Worm (Caenorhabditis elegans) whole organism, L1 larva: ENCODE data around the gene twk-32.

Source experiments
- F16B12.6 ChIP-seq: fragments of 150-350 bp; optimal IDR thresholded peaks from 2 replicates; lab custom pipeline; 2014; ENCODE audit warnings: missing biosample characterization, missing genetic modification characterization
- alr-1 ChIP-seq: fragments of 200-800 bp; sonication (Bioruptor generic); optimal IDR thresholded peaks from 2 replicates; lab custom pipeline; 2018; ENCODE audit warnings: borderline replicate concordance, mild to moderate bottlenecking, missing genetic modification characterization, missing compliant biosample characterization
- aly-2 ChIP-seq: fragments of 150-350 bp; optimal IDR thresholded peaks from 2 replicates; lab custom pipeline; 2014; ENCODE audit warnings: missing biosample characterization, missing genetic modification characterization
- ama-1 ChIP-seq: fragments of 150-350 bp; optimal IDR thresholded peaks from 2 replicates; lab custom pipeline; 2014
- blmp-1 ChIP-seq: fragments of 150-350 bp; optimal IDR thresholded peaks from 2 replicates; lab custom pipeline; 2014; ENCODE audit warnings: missing biosample characterization, missing genetic modification characterization
- ceh-63 ChIP-seq: fragments of 200-800 bp; sonication (Bioruptor generic); optimal IDR thresholded peaks from 2 replicates; lab custom pipeline; 2018; ENCODE audit warnings: mild to moderate bottlenecking, missing genetic modification characterization, missing compliant biosample characterization
- ceh-88 ChIP-seq: fragments of 200-800 bp; sonication (Bioruptor generic); IDR thresholded peaks from 2 replicates; pipeline ENCODE4 v1.3.6; 2022; ENCODE audit warnings: missing genetic modification characterization, missing compliant biosample characterization
- ces-1 ChIP-seq: fragments of 150-350 bp; optimal IDR thresholded peaks from 2 replicates; lab custom pipeline; 2014; ENCODE audit warnings: missing biosample characterization, missing genetic modification reagents, missing genetic modification characterization
- efl-1 ChIP-seq, 4 experiments: fragments of 150-350 bp; optimal IDR thresholded peaks in 3 of 4; peaks in 1 of 4; 1 replicate in 1 of 4; 2 replicates in 3 of 4; lab custom pipeline; 2014; ENCODE audit warnings: missing biosample characterization in 2 of 4, missing genetic modification characterization in 2 of 4, missing genetic modification reagents in 2 of 4
- elt-2 ChIP-seq: sonication (generic microtip); optimal IDR thresholded peaks from 2 replicates; lab custom pipeline; 2016; ENCODE audit warnings: missing genetic modification characterization, mild to moderate bottlenecking, inconsistent platforms, missing compliant biosample characterization, missing genetic modification reagents
- fkh-4 ChIP-seq: sonication (generic microtip); optimal IDR thresholded peaks from 2 replicates; lab custom pipeline; 2016; ENCODE audit warnings: missing compliant biosample characterization, missing genetic modification characterization, borderline replicate concordance
- fos-1 ChIP-seq: fragments of 150-350 bp; optimal IDR thresholded peaks from 2 replicates; lab custom pipeline; 2014; ENCODE audit warnings: missing biosample characterization, missing genetic modification characterization
- hlh-17 ChIP-seq: fragments of 200-800 bp; sonication (Bioruptor generic); optimal IDR thresholded peaks from 2 replicates; lab custom pipeline; 2018; ENCODE audit warnings: missing genetic modification characterization, mild to moderate bottlenecking, missing compliant biosample characterization, moderate library complexity, borderline replicate concordance
- hlh-4 ChIP-seq: sonication (generic microtip); optimal IDR thresholded peaks from 2 replicates; lab custom pipeline; 2016; ENCODE audit warnings: mild to moderate bottlenecking, missing genetic modification characterization, missing compliant biosample characterization
- hpl-2 ChIP-seq: fragments of 150-350 bp; optimal IDR thresholded peaks from 2 replicates; lab custom pipeline; 2014; ENCODE audit warnings: missing biosample characterization, missing genetic modification reagents, missing genetic modification characterization
- lin-13 ChIP-seq: fragments of 150-350 bp; optimal IDR thresholded peaks from 2 replicates; lab custom pipeline; 2014; ENCODE audit warnings: missing biosample characterization, missing genetic modification reagents, missing genetic modification characterization
- lin-14 ChIP-seq: fragments of 200-800 bp; sonication (Bioruptor generic); optimal IDR thresholded peaks from 2 replicates; lab custom pipeline; 2018; ENCODE audit warnings: mild to moderate bottlenecking, missing genetic modification characterization, moderate library complexity, missing compliant biosample characterization
- lin-35 ChIP-seq, 2 experiments: fragments of 150-350 bp; optimal IDR thresholded peaks; 2 replicates each; lab custom pipeline; 2014; ENCODE audit warnings: missing biosample characterization in 2 of 2, missing genetic modification characterization in 2 of 2, missing genetic modification reagents in 2 of 2
- lin-39 ChIP-seq: fragments of 150-350 bp; optimal IDR thresholded peaks from 2 replicates; lab custom pipeline; 2014; ENCODE audit warnings: missing biosample characterization, missing genetic modification reagents, missing genetic modification characterization
- mdl-1 ChIP-seq, 2 experiments: fragments of 150-350 bp; optimal IDR thresholded peaks; 2 replicates each; lab custom pipeline; 2014 to 2017; ENCODE audit warnings: missing biosample characterization in 2 of 2, missing genetic modification characterization in 2 of 2, inconsistent platforms in 1 of 2
- mef-2 ChIP-seq: fragments of 150-350 bp; optimal IDR thresholded peaks from 2 replicates; lab custom pipeline; 2014; ENCODE audit warnings: missing biosample characterization, missing genetic modification characterization
- mep-1 ChIP-seq: fragments of 150-350 bp; optimal IDR thresholded peaks from 2 replicates; lab custom pipeline; 2014; ENCODE audit warnings: missing biosample characterization, missing genetic modification characterization
- nhr-19 ChIP-seq: fragments of 200-800 bp; sonication (Bioruptor generic); conservative IDR thresholded peaks from 2 replicates; pipeline ENCODE4 v1.3.6; 2022; ENCODE audit warnings: missing genetic modification characterization, missing compliant biosample characterization
- nhr-237 ChIP-seq: fragments of 150-350 bp; optimal IDR thresholded peaks from 2 replicates; lab custom pipeline; 2014; ENCODE audit warnings: missing biosample characterization, missing genetic modification characterization
- nhr-84 ChIP-seq: sonication (generic microtip); optimal IDR thresholded peaks from 2 replicates; lab custom pipeline; 2017; ENCODE audit warnings: missing biosample characterization, missing genetic modification characterization
- nhr-85 ChIP-seq: sonication (generic microtip); peaks from one replicate; lab custom pipeline; 2016; ENCODE audit warnings: missing genetic modification characterization, inconsistent platforms, missing compliant biosample characterization
- pag-3 ChIP-seq: sonication (generic microtip); optimal IDR thresholded peaks from 2 replicates; lab custom pipeline; 2017; ENCODE audit warnings: missing genetic modification characterization, mild to moderate bottlenecking, missing compliant biosample characterization, antibody characterized with exemption, borderline replicate concordance; ENCODE audit not compliant: insufficient read depth
- sptf-1 ChIP-seq: fragments of 150-350 bp; optimal IDR thresholded peaks from 2 replicates; lab custom pipeline; 2014; ENCODE audit warnings: missing biosample characterization, missing genetic modification characterization
- sup-37 ChIP-seq: fragments of 200-800 bp; sonication (Bioruptor generic); optimal IDR thresholded peaks from 2 replicates; lab custom pipeline; 2018; ENCODE audit warnings: mild to moderate bottlenecking, missing genetic modification characterization, missing compliant biosample characterization
- tbx-2 ChIP-seq: sonication (generic microtip); optimal IDR thresholded peaks from 2 replicates; lab custom pipeline; 2016; ENCODE audit warnings: missing genetic modification characterization, missing compliant biosample characterization
- unc-130 ChIP-seq: fragments of 150-350 bp; optimal IDR thresholded peaks from 2 replicates; lab custom pipeline; 2017; ENCODE audit warnings: missing biosample characterization, missing genetic modification characterization, inconsistent platforms
- vab-15 ChIP-seq: sonication (generic microtip); optimal IDR thresholded peaks from 2 replicates; lab custom pipeline; 2017; ENCODE audit warnings: missing genotype, mild to moderate bottlenecking, missing genetic modification characterization, missing compliant biosample characterization
- xbp-1 ChIP-seq: sonication (generic microtip); optimal IDR thresholded peaks from 2 replicates; lab custom pipeline; 2016; ENCODE audit warnings: missing genetic modification characterization, missing compliant biosample characterization
- ztf-4 ChIP-seq: fragments of 150-350 bp; optimal IDR thresholded peaks from 2 replicates; lab custom pipeline; 2014; ENCODE audit warnings: missing biosample characterization, missing genetic modification characterization

The twk-32 gene

DNA sequence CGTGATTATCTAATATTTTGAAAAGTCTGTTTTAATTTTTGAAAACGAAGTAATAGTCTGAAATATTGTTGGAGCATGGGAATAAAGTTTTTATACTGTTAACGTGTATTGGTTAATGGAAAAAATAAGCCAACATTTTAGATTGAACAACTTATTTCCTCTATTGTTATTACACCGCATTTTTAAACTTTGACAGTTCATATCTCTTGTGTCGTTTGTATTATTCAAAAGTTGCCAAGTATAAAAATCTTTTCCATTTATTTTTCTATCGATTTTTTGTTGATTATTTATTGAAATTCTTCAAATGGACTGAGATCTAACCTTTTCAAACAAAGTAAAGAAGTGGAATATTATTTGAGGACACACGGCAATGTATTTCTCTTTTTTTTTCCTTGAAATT is 34.4 kb downstream of the twk-32 start, which contains the start of gene str-165:
TSS of gene str-165 (plus strand) at position 301 of the 400 bp plus-strand sequence.
- no peak for TF ChIP-seq vab-15 (tag; lab: Kevin White, UChicago)
- no peak for TF ChIP-seq ztf-4
- TF ChIP-seq mef-2 (tag; lab: Kevin White, UChicago): no peak
- no peak for TF ChIP-seq sup-37
- TF ChIP-seq lin-35 (GFP tag; optimal IDR thresholded peaks at IDR 0.05; lab: Kevin White, UChicago): no peak
- TF ChIP-seq nhr-237 (tag; lab: Kevin White, UChicago): no peak

ce11 chrV:13833951-13834350 is 37.5 kb downstream of the twk-32 start, which contains the start of gene srx-129:
srx-129 (plus strand) TSS chrV:13834251.
- TF ChIP-seq ces-1 (GFP tag; lab: Kevin White, UChicago) (no peak), sptf-1 (no peak), ceh-63 (GFP tag; lab: Kevin White, UChicago) (no peak), F16B12.6 (tag; lab: Kevin White, UChicago) (no peak), ceh-88 (GFP tag; lab: Robert Waterston, UW) (no peak), ztf-4 (no peak), nhr-19 (GFP tag; lab: Robert Waterston, UW) (no peak), nhr-84 (tag; lab: Kevin White, UChicago) (no peak), mep-1 (tag; lab: Kevin White, UChicago) (no peak), pag-3 (tag; lab: Kevin White, UChicago) (no peak)
- TF ChIP-seq, all 84 proteins: peak for 0

- TF ChIP-seq efl-1 (optimal IDR thresholded peaks at IDR 0.05; lab: Kevin White, UChicago) (no peak), efl-1 (GFP tag; optimal IDR thresholded peaks at IDR 0.05 in 1 of 2; lab: Kevin White, UChicago) (peak in 1 of 2 experiments; percentile 47), blmp-1 (tag; lab: Kevin White, UChicago) (no peak), lin-13 (GFP tag; lab: Kevin White, UChicago) (no peak), nhr-237 (tag; lab: Kevin White, UChicago) (no peak)
These were observed 40.7 kb downstream of the twk-32 start, which contains the start of gene srx-128 for ce11 chrV:13837173-13837572. srx-128 (plus strand) TSS chrV:13837473.

ce11 chrV:13839433-13839832 is 43.0 kb downstream of the twk-32 start, which contains the start of gene F55B12.10:
F55B12.10 (plus strand) TSS chrV:13839733.
- no peak for TF ChIP-seq tbx-2 (tag; lab: Kevin White, UChicago)

DNA sequence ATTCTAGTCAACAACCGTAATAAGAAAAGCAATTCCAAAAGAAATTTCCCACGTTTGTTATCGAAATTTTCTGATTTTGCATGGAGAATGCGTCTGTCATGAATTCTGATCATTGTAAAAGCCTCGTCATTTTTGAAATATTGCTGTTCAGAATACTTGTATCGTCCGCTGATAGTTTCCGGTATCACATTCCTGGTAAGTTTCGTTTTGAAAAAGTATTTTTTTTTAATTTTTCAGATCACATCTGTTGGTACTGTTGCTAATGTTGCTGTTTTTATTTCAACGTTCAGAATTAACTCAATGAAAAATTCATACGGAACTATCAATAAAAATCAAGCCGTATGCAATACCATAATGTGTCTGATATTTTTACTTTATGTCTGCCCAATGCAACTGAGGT is 44.5 kb downstream of the twk-32 start, which contains the start of gene srx-17:
TSS of gene srx-17 (plus strand) at position 301 of the 400 bp plus-strand sequence.
- TF ChIP-seq pag-3 (tag; lab: Kevin White, UChicago) (no peak), nhr-85 (no peak), xbp-1 (no peak), lin-39 (tag; lab: Kevin White, UChicago) (no peak), efl-1 (optimal IDR thresholded peaks at IDR 0.05; lab: Kevin White, UChicago) (no peak), efl-1 (GFP tag; optimal IDR thresholded peaks at IDR 0.05 in 1 of 2; lab: Kevin White, UChicago) (peak in 1 of 2 experiments; percentile 29), nhr-19 (GFP tag; lab: Robert Waterston, UW) (no peak)

DNA sequence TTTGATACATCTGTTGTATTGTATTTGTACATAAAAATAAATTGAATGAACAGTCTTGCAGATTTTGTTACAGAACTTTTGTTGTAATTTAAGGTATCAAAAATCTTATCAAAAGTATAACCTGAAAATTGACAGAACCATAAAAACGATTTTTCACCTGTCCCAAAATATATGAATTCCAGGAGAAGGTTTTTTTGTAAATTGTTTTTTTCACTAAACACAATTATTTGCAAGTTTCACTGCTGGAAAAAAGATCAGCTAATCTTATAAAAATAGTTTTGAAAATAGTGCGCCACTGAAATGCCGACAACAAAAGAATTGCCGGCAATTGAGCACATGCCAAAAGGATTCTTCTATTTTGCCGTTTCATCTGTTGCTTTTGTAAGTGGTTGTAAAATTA is 46.7 kb downstream of the twk-32 start, which contains the start of gene srx-130:
TSS of gene srx-130 (plus strand) at position 301 of the 400 bp plus-strand sequence.
- no peak for TF ChIP-seq fos-1 (tag; lab: Kevin White, UChicago)
- TF ChIP-seq hpl-2 (GFP tag; lab: Kevin White, UChicago): no peak
- no peak for TF ChIP-seq hlh-4 (tag; lab: Kevin White, UChicago)
- TF ChIP-seq unc-130 (tag; lab: Kevin White, UChicago): no peak
- TF ChIP-seq ama-1 (lab: Kevin White, UChicago): no peak
- no peak for TF ChIP-seq nhr-237 (tag; lab: Kevin White, UChicago)
- no peak for TF ChIP-seq fkh-4
- TF ChIP-seq lin-39 (tag; lab: Kevin White, UChicago): no peak
- no peak for TF ChIP-seq sptf-1
- no peak for TF ChIP-seq alr-1 (tag; lab: Kevin White, UChicago)
- TF ChIP-seq hlh-17 (GFP tag; lab: Kevin White, UChicago): no peak
- TF ChIP-seq lin-14 (GFP tag; lab: Kevin White, UChicago): no peak
- no peak for TF ChIP-seq F16B12.6 (tag; lab: Kevin White, UChicago)
- TF ChIP-seq ceh-63 (GFP tag; lab: Kevin White, UChicago): no peak
- no peak for TF ChIP-seq mdl-1 (tag; optimal IDR thresholded peaks at IDR 0.05; lab: Kevin White, UChicago)
- TF ChIP-seq xbp-1: no peak
- TF ChIP-seq aly-2: no peak
- no peak for TF ChIP-seq pag-3 (tag; lab: Kevin White, UChicago)
- TF ChIP-seq elt-2 (tag; lab: Kevin White, UChicago): no peak
- TF ChIP-seq, all 84 proteins: peak for 0
